Worm (Caenorhabditis elegans) whole organism, young adult: ENCODE results near the gene B0252.8.

Experiments
- F37B4.10 ChIP-seq: fragments of 200-800 bp; sonication (Bioruptor generic); IDR thresholded peaks from 2 replicates; pipeline ENCODE4 v1.3.6; 2022; ENCODE audit warnings: missing genetic modification characterization, missing compliant biosample characterization
- cebp-2 ChIP-seq: fragments of 200-800 bp; sonication (Bioruptor generic); IDR thresholded peaks from 2 replicates; pipeline ENCODE4 v1.3.6; 2022; ENCODE audit warnings: missing genetic modification characterization, missing compliant biosample characterization
- dpl-1 ChIP-seq: fragments of 150-350 bp; optimal IDR thresholded peaks from 2 replicates; lab custom pipeline; 2014; ENCODE audit warnings: missing biosample characterization, missing genetic modification reagents, missing genetic modification characterization
- lin-54 ChIP-seq: fragments of 200-800 bp; sonication (Bioruptor generic); optimal IDR thresholded peaks from 2 replicates; lab custom pipeline; 2018; ENCODE audit warnings: mild to moderate bottlenecking, missing genetic modification characterization, missing compliant biosample characterization
- nhr-179 ChIP-seq: sonication (generic microtip); optimal IDR thresholded peaks from 2 replicates; lab custom pipeline; 2016; ENCODE audit warnings: mild to moderate bottlenecking, missing genetic modification characterization, missing compliant biosample characterization

DNA sequence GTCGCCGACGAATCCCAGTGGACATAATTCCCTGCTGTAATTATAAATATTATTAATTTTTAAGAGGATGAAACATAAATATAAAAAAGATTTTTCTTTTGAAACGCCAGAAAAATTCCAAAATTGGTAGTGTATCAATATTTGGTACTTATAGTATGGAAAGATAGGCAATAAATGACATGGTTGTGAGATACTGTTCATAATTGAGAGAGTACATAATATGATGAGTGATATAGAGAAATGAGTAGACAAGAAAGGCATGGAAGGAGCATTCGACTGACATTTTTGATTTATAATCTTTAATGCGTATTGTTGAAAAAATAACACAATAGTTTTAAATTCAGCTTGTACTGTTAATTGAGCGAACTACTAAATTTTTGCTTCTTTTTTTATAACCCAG is 18.5 kb upstream of the B0252.8 start, which contains the start of gene C44B7.11:
- TF ChIP-seq cebp-2 (GFP tag; lab: Robert Waterston, UW) = no peak
- TF ChIP-seq nhr-179 = no peak
- TF ChIP-seq lin-54 (GFP tag; lab: Kevin White, UChicago) = no peak
- no peak for TF ChIP-seq F37B4.10 (GFP tag; lab: Robert Waterston, UW)
- no peak for TF ChIP-seq dpl-1
